Worm (Caenorhabditis elegans) whole organism, midembryonic: Measurements from ENCODE around the gene B0303.16.

Source experiments
- T22C8.4 ChIP-seq: fragments of 200-800 bp; sonication (Bioruptor generic); IDR thresholded peaks from 2 replicates; pipeline ENCODE4 v1.3.6; 2022; ENCODE audit warnings: missing genetic modification characterization, missing compliant biosample characterization
- cog-1 ChIP-seq: sonication (generic microtip); optimal IDR thresholded peaks from 2 replicates; lab custom pipeline; 2016; ENCODE audit warnings: missing genetic modification characterization, missing compliant biosample characterization
- flt-1 ChIP-seq: fragments of 200-800 bp; sonication (Bioruptor generic); IDR thresholded peaks from 2 replicates; pipeline ENCODE4 v1.3.6; 2022; ENCODE audit warnings: missing genetic modification characterization, missing compliant biosample characterization
- klf-2 ChIP-seq: fragments of 200-800 bp; sonication (Bioruptor generic); conservative IDR thresholded peaks from 2 replicates; pipeline ENCODE4 v1.3.6; 2022; ENCODE audit warnings: missing genetic modification reagents, missing genetic modification characterization, missing compliant biosample characterization
- med-1 ChIP-seq: sonication (generic microtip); optimal IDR thresholded peaks from 2 replicates; lab custom pipeline; 2017; ENCODE audit warnings: missing genetic modification characterization, mild to moderate bottlenecking, missing compliant biosample characterization, antibody characterized with exemption, missing genetic modification reagents; ENCODE audit not compliant: insufficient read depth
- ref-1 ChIP-seq: fragments of 200-800 bp; sonication (Bioruptor generic); conservative IDR thresholded peaks from 2 replicates; pipeline ENCODE4 v1.3.6; 2022; ENCODE audit warnings: missing genetic modification reagents, missing genetic modification characterization, missing compliant biosample characterization

DNA sequence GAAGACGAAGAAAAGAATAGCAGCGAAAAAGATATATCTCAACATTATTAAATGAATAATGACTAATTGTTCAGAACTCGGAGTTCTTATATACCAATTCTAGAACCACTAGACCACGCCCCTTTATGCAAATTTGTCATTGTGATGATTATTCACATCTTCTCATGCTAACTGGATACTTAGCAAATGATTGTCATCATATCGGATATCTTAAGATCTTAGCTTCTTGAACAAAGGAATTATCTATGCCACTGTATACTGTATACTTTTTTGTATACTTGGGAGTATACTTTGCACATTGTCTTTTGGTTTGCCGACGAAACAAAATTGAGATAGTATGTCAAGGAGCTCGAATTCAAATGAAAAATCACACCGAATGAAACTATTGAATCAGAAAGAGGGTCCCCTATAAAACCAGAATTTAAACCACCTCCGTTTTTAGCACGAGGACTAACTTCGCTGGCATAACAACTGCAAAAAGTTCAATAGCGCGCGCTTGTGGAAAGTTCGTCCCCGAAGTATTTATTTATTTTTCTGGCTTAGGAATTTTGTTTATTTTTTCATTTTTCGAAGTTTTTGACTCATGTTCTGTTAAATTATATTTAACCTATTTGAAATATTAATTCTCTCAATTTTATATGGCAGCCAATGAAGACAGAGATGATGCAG is 4.4 kb upstream of the B0303.16 start, which contains the start of the genes sdz-1 and vps-33.1:
- TF ChIP-seq T22C8.4 (GFP tag; lab: Robert Waterston, UW) (no peak), flt-1 (GFP tag; lab: Robert Waterston, UW) (no peak), ref-1 (no peak), med-1 (GFP tag; lab: Kevin White, UChicago) (no peak), cog-1 (tag; lab: Kevin White, UChicago) (no peak), klf-2 (GFP tag; lab: Robert Waterston, UW) (no peak)
